Worm (Caenorhabditis elegans): ENCODE results near the gene evl-14.

DNA sequence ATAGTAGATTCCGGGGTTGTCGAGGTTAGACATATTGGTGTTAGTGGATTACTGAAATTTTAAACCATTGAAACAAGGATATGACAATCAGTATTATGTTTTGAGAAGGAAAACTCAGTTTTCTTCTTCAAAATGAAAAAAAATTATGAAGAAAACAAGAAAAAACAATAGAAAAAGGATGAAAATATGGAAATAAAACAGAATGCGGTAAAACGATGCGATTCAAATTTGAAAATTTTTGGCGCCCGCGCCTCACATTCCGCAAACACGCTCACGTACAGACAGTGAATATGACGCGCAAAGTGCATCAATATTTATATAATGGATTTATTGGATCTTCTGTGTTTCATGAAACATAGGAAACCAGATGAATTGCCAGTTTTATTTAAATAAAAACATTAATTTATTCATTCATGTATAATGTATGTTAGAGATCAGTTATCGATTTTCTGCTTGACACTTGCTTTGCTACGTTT is 21.7 kb downstream of the evl-14 start, which contains the start of gene mcm-5:
- TF ChIP-seq dao-5 (tag; optimal IDR thresholded peaks at IDR 0.05) (no peak), him-1 (tag; optimal IDR thresholded peaks at IDR 0.05) (no peak)

All from whole organism, L4/young adult.